Worm (Caenorhabditis elegans) whole organism, early embryonic: ENCODE results near the gene C36C5.14.

Source experiments
- B0310.2 ChIP-seq: sonication (generic microtip); optimal IDR thresholded peaks from 2 replicates; lab custom pipeline; 2016; ENCODE audit warnings: mild to moderate bottlenecking, missing genetic modification characterization, missing compliant biosample characterization
- F13C5.2 ChIP-seq: sonication (generic microtip); optimal IDR thresholded peaks from 2 replicates; lab custom pipeline; 2017; ENCODE audit warnings: mild to moderate bottlenecking, missing genetic modification characterization, inconsistent platforms, missing compliant biosample characterization
- aly-1 ChIP-seq: sonication (generic microtip); optimal IDR thresholded peaks from 2 replicates; lab custom pipeline; 2016; ENCODE audit warnings: missing genetic modification characterization, missing compliant biosample characterization
- ama-1 ChIP-seq: fragments of 150-350 bp; optimal IDR thresholded peaks from 2 replicates; lab custom pipeline; 2014
- ceh-13 ChIP-seq: fragments of 200-800 bp; sonication (Bioruptor generic); optimal IDR thresholded peaks from 2 replicates; lab custom pipeline; 2018; ENCODE audit warnings: mild to moderate bottlenecking, missing genetic modification characterization, missing compliant biosample characterization
- flt-1 ChIP-seq: fragments of 200-800 bp; sonication (Bioruptor generic); IDR thresholded peaks from 2 replicates; pipeline ENCODE4 v1.3.6; 2022; ENCODE audit warnings: missing genetic modification characterization, missing compliant biosample characterization
- hmbx-1 ChIP-seq: sonication (generic microtip); optimal IDR thresholded peaks from 2 replicates; lab custom pipeline; 2016; ENCODE audit warnings: mild to moderate bottlenecking, missing genetic modification characterization, missing compliant biosample characterization
- pes-1 ChIP-seq: fragments of 200-800 bp; sonication (Bioruptor generic); IDR thresholded peaks from 2 replicates; pipeline ENCODE4 v1.3.6; 2022; ENCODE audit warnings: missing genetic modification reagents, missing genetic modification characterization, missing compliant biosample characterization
- scrt-1 ChIP-seq: fragments of 200-800 bp; sonication (Bioruptor generic); IDR thresholded peaks from 2 replicates; pipeline ENCODE4 v1.3.6; 2022; ENCODE audit warnings: missing genetic modification characterization, missing compliant biosample characterization
- sea-1 ChIP-seq: fragments of 200-800 bp; sonication (Bioruptor generic); conservative IDR thresholded peaks from 2 replicates; pipeline ENCODE4 v1.3.6; 2022; ENCODE audit warnings: missing genetic modification characterization, missing compliant biosample characterization
- tbx-11 ChIP-seq: fragments of 200-800 bp; sonication (Bioruptor generic); IDR thresholded peaks from 2 replicates; pipeline ENCODE4 v1.3.6; 2022; ENCODE audit warnings: missing genetic modification characterization, missing compliant biosample characterization
- tra-4 ChIP-seq: sonication (generic microtip); optimal IDR thresholded peaks from 2 replicates; lab custom pipeline; 2017; ENCODE audit warnings: missing genetic modification characterization, missing compliant biosample characterization

DNA sequence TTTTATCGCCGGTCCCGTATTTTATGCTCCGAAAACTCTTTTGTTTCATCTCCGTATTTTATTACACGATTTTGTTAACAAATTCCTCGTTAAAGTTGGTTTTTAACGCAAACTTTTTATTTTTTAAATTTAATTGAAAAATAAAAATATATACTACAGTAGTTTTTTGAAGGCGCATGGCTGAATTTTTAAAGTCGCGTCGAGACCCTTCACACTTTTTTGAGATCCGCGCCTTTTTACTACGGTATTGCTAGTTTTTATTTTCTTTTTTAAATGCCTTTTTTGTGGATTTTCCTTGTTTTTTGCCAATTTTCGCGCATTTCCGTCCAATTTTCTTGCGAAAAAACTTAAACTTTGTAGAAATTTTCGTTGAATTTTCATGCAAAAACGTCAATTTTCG is 39.1 kb upstream of the C36C5.14 start:
- TF ChIP-seq ama-1 (lab: Kevin White, UChicago) = no peak
- TF ChIP-seq tbx-11 = no peak
- no peak for TF ChIP-seq hmbx-1 (tag; lab: Kevin White, UChicago)
- TF ChIP-seq pes-1 = no peak
- TF ChIP-seq aly-1 (tag; lab: Kevin White, UChicago) = no peak
- no peak for TF ChIP-seq sea-1 (GFP tag; lab: Robert Waterston, UW)
- no peak for TF ChIP-seq B0310.2 (tag; lab: Kevin White, UChicago)
- TF ChIP-seq tra-4 (tag; lab: Kevin White, UChicago) = no peak
- TF ChIP-seq scrt-1 (GFP tag; lab: Robert Waterston, UW) = no peak
- TF ChIP-seq ceh-13 (GFP tag; lab: Kevin White, UChicago) = no peak
- TF ChIP-seq flt-1 (GFP tag; lab: Robert Waterston, UW) = no peak
- no peak for TF ChIP-seq F13C5.2 (tag; lab: Kevin White, UChicago)
